Fruit fly (Drosophila melanogaster) whole organism, embryonic: ENCODE data around the gene Ctl1.

ENCODE experiments used
- ac ChIP-seq: fragments of 200-800 bp; sonication (Bioruptor generic); optimal IDR thresholded peaks from 3 replicates; lab custom pipeline; 2017; ENCODE audit warnings: missing biosample characterization, mild to moderate bottlenecking, missing genetic modification characterization
- lmd ChIP-seq: fragments of 200-800 bp; sonication (Bioruptor generic); IDR thresholded peaks from 2 replicates; pipeline ENCODE4 v1.3.6; 2022; ENCODE audit warnings: missing biosample characterization, missing genetic modification characterization
- onecut ChIP-seq: fragments of 200-800 bp; sonication (Bioruptor generic); IDR thresholded peaks from 2 replicates; pipeline ENCODE4 v1.3.6; 2022; ENCODE audit warnings: missing biosample characterization, missing genetic modification characterization
- wdn ChIP-seq: fragments of 200-800 bp; sonication (Bioruptor generic); IDR thresholded peaks from 2 replicates; pipeline ENCODE4 v1.3.6; 2022; ENCODE audit warnings: missing biosample characterization, missing genetic modification characterization
- yki ChIP-seq: fragments of >200 bp; optimal IDR thresholded peaks from 3 replicates; lab custom pipeline; 2018

- TF ChIP-seq onecut (GFP tag; lab: Robert Waterston, UW): peak; percentile 100
- TF ChIP-seq wdn (GFP tag; lab: Robert Waterston, UW): no peak
- no peak for TF ChIP-seq ac (GFP tag; lab: Kevin White, UChicago)
- no peak for TF ChIP-seq yki (lab: Kevin White, UChicago)
- TF ChIP-seq lmd: no peak
These were observed 15.4 kb upstream of the Ctl1 start, which contains the start of the genes CG11586 and VhaM9.7-a for dm6 chr3L:4262384-4262783.
